Worm (Caenorhabditis elegans) whole organism, young adult: ENCODE results near the gene ceh-1.

Source experiments
- F55B11.4 ChIP-seq: sonication (generic microtip); optimal IDR thresholded peaks from 2 replicates; lab custom pipeline; 2016; ENCODE audit warnings: missing compliant biosample characterization, missing genetic modification characterization, borderline replicate concordance; ENCODE audit not compliant: insufficient read depth
- nfya-1 ChIP-seq: sonication (generic microtip); optimal IDR thresholded peaks from 2 replicates; lab custom pipeline; 2017; ENCODE audit warnings: antibody characterized with exemption, missing compliant biosample characterization, missing genetic modification characterization, borderline replicate concordance; ENCODE audit not compliant: insufficient read depth
- nfya-2 ChIP-seq: fragments of 200-800 bp; sonication (Bioruptor generic); IDR thresholded peaks from 2 replicates; pipeline ENCODE4 v1.3.6; 2022; ENCODE audit warnings: missing genetic modification reagents, missing genetic modification characterization, missing compliant biosample characterization
- pha-4 ChIP-seq: fragments of 150-350 bp; sonication (generic microtip); optimal IDR thresholded peaks from 2 replicates; lab custom pipeline; 2014; ENCODE audit warnings: missing biosample characterization, missing genetic modification reagents, missing genetic modification characterization
- snpc-1.1 ChIP-seq: sonication (generic microtip); optimal IDR thresholded peaks from 2 replicates; lab custom pipeline; 2017; ENCODE audit warnings: missing genetic modification characterization, mild to moderate bottlenecking, missing compliant biosample characterization, antibody characterized with exemption, moderate library complexity, missing genotype, missing genetic modification reagents; ENCODE audit not compliant: insufficient read depth

DNA sequence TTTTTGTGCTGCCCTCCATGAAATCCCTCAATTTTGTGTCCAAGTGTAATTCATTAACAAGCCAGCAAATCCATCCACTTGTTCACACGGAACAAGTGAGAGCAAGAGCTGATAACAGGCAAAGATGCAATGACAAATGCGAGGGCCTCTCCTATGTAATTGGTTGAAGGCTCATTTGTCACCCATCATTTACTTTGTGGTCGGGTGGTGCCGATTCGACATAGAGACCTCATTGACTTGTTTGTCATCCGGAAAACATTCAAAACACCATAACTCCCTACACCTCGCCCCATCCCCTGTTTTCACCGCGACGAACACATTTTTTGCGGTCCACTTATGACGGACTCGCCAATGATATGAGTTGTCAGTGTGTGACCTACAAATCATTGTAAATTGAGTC is 2.5 kb downstream of the ceh-1 start:
- TF ChIP-seq F55B11.4 = no peak
- no peak for TF ChIP-seq nfya-2
- no peak for TF ChIP-seq snpc-1.1 (tag; lab: Kevin White, UChicago)
- no peak for TF ChIP-seq pha-4 (tag; lab: Kevin White, UChicago)
- no peak for TF ChIP-seq nfya-1
